Fruit fly (Drosophila melanogaster) whole organism, embryonic: ENCODE data around the gene GramD1B.

Source experiments
- CG10321 ChIP-seq: fragments of 200-800 bp; sonication (Bioruptor generic); IDR thresholded peaks from 2 replicates; pipeline ENCODE4 v1.3.6; 2022; ENCODE audit warnings: missing biosample characterization, missing genetic modification characterization
- CG12219 ChIP-seq: fragments of 200-800 bp; sonication (Bioruptor generic); optimal IDR thresholded peaks from 3 replicates; lab custom pipeline; 2018; ENCODE audit warnings: missing biosample characterization, mild to moderate bottlenecking, missing genetic modification characterization
- CG12769 ChIP-seq: fragments of 200-800 bp; sonication (Bioruptor generic); optimal IDR thresholded peaks from 2 replicates; lab custom pipeline; 2019; ENCODE audit warnings: missing biosample characterization, mild to moderate bottlenecking, missing genetic modification characterization, moderate library complexity
- CG12942 ChIP-seq: fragments of 200-800 bp; sonication (Bioruptor generic); optimal IDR thresholded peaks from 3 replicates; lab custom pipeline; 2016; ENCODE audit warnings: missing biosample characterization, missing genetic modification characterization
- CG14050 ChIP-seq: fragments of 200-800 bp; sonication (Bioruptor generic); IDR thresholded peaks from 3 replicates; pipeline ENCODE4 v1.3.6; 2022; ENCODE audit warnings: missing biosample characterization, missing genetic modification characterization
- CG15073 ChIP-seq: fragments of 200-800 bp; sonication (Bioruptor generic); optimal IDR thresholded peaks from 2 replicates; lab custom pipeline; 2016; ENCODE audit warnings: missing biosample characterization, missing genetic modification characterization
- CG15269 ChIP-seq: fragments of 200-800 bp; sonication (Bioruptor generic); optimal IDR thresholded peaks from 2 replicates; lab custom pipeline; 2018; ENCODE audit warnings: missing biosample characterization, mild to moderate bottlenecking, missing genetic modification characterization, moderate library complexity
- CG15514 ChIP-seq: fragments of 200-800 bp; sonication (Bioruptor generic); optimal IDR thresholded peaks from 3 replicates; lab custom pipeline; 2017; ENCODE audit warnings: missing biosample characterization, missing genetic modification characterization, mild to moderate bottlenecking, moderate library complexity, missing genetic modification reagents
- CG17186 ChIP-seq: fragments of 200-800 bp; sonication (Bioruptor generic); optimal IDR thresholded peaks from 3 replicates; lab custom pipeline; 2017; ENCODE audit warnings: missing biosample characterization, missing genetic modification reagents, missing genetic modification characterization
- CG2120 ChIP-seq: fragments of 200-800 bp; sonication (Bioruptor generic); optimal IDR thresholded peaks from 3 replicates; lab custom pipeline; 2016; ENCODE audit warnings: missing biosample characterization, missing genetic modification characterization
- CG2889 ChIP-seq: fragments of 200-800 bp; sonication (Bioruptor generic); IDR thresholded peaks from 3 replicates; pipeline ENCODE4 v1.3.6; 2022; ENCODE audit warnings: missing biosample characterization, missing genetic modification characterization
- CG31224 ChIP-seq: fragments of 200-800 bp; sonication (Bioruptor generic); IDR thresholded peaks from 2 replicates; pipeline ENCODE4 v1.3.6; 2022; ENCODE audit warnings: missing biosample characterization, missing genetic modification characterization
- CG31365 ChIP-seq: fragments of 200-800 bp; sonication (Bioruptor generic); optimal IDR thresholded peaks from 2 replicates; lab custom pipeline; 2018; ENCODE audit warnings: missing biosample characterization, mild to moderate bottlenecking, missing genetic modification characterization
- CG31388 ChIP-seq: fragments of 200-800 bp; sonication (Bioruptor generic); optimal IDR thresholded peaks from 2 replicates; lab custom pipeline; 2016; ENCODE audit warnings: missing biosample characterization, missing genetic modification characterization
- CG32532 ChIP-seq: fragments of 200-800 bp; sonication (Bioruptor generic); IDR thresholded peaks from 2 replicates; pipeline ENCODE4 v1.3.6; 2022; ENCODE audit warnings: missing biosample characterization, missing genetic modification characterization
- CG33557 ChIP-seq: fragments of 200-800 bp; sonication (Bioruptor generic); optimal IDR thresholded peaks from 2 replicates; lab custom pipeline; 2019; ENCODE audit warnings: missing biosample characterization, mild to moderate bottlenecking, missing genetic modification characterization, moderate library complexity
- CG4282 ChIP-seq: fragments of 200-800 bp; sonication (Bioruptor generic); optimal IDR thresholded peaks from 2 replicates; lab custom pipeline; 2016; ENCODE audit warnings: missing biosample characterization, missing genetic modification characterization
- CG4617 ChIP-seq: fragments of 200-800 bp; sonication (Bioruptor generic); optimal IDR thresholded peaks from 3 replicates; lab custom pipeline; 2016; ENCODE audit warnings: missing biosample characterization, missing genetic modification characterization, borderline replicate concordance
- CG4707 ChIP-seq: fragments of 200-800 bp; sonication (Bioruptor generic); optimal IDR thresholded peaks from 2 replicates; lab custom pipeline; 2018; ENCODE audit warnings: missing biosample characterization, mild to moderate bottlenecking, missing genetic modification characterization, moderate library complexity
- CG5245 ChIP-seq: fragments of 200-800 bp; sonication (Bioruptor generic); optimal IDR thresholded peaks from 3 replicates; lab custom pipeline; 2016; ENCODE audit warnings: missing biosample characterization, missing genetic modification characterization
- CG8089 ChIP-seq: fragments of 200-800 bp; sonication (Bioruptor generic); optimal IDR thresholded peaks from 3 replicates; lab custom pipeline; 2016; ENCODE audit warnings: missing biosample characterization, missing genetic modification characterization
- CG8388 ChIP-seq: fragments of 200-800 bp; sonication (Bioruptor generic); optimal IDR thresholded peaks from 2 replicates; lab custom pipeline; 2019; ENCODE audit warnings: missing biosample characterization, mild to moderate bottlenecking, missing genetic modification characterization, moderate library complexity
- CG8944 ChIP-seq: fragments of 200-800 bp; sonication (Bioruptor generic); optimal IDR thresholded peaks from 3 replicates; lab custom pipeline; 2016; ENCODE audit warnings: missing biosample characterization, missing genetic modification characterization
- Dip2 ChIP-seq: fragments of 200-800 bp; sonication (Bioruptor generic); IDR thresholded peaks from 2 replicates; pipeline ENCODE4 v1.3.6; 2022; ENCODE audit warnings: missing biosample characterization, missing genetic modification characterization
- Eip74EF ChIP-seq, 2 experiments: fragments of 200-800 bp in 1 of 2; fragments of >200 bp in 1 of 2; sonication (Bioruptor generic) in 1 of 2; optimal IDR thresholded peaks; 2 replicates each; lab custom pipeline; 2017 to 2019; ENCODE audit warnings: missing biosample characterization in 2 of 2, missing genetic modification characterization in 2 of 2, mild to moderate bottlenecking in 1 of 2, moderate library complexity in 1 of 2
- Fer1 ChIP-seq: fragments of 200-800 bp; sonication (Bioruptor generic); optimal IDR thresholded peaks from 2 replicates; lab custom pipeline; 2017; ENCODE audit warnings: missing biosample characterization, mild to moderate bottlenecking, missing genetic modification characterization
- GATAe ChIP-seq: fragments of 200-800 bp; sonication (Bioruptor generic); conservative IDR thresholded peaks from 2 replicates; pipeline ENCODE4 v1.3.6; 2022; ENCODE audit warnings: missing biosample characterization, missing genetic modification characterization
- Gsc ChIP-seq: fragments of 200-800 bp; sonication (Bioruptor generic); IDR thresholded peaks from 2 replicates; pipeline ENCODE4 v1.3.6; 2022; ENCODE audit warnings: missing biosample characterization, missing genetic modification characterization
- HmgZ ChIP-seq: fragments of 200-800 bp; sonication (Bioruptor generic); optimal IDR thresholded peaks from 2 replicates; lab custom pipeline; 2018; ENCODE audit warnings: missing biosample characterization, mild to moderate bottlenecking, missing genetic modification characterization
- Hmx ChIP-seq: fragments of 200-800 bp; sonication (Bioruptor generic); optimal IDR thresholded peaks from 2 replicates; lab custom pipeline; 2016; ENCODE audit warnings: missing biosample characterization, missing genetic modification characterization
- Side ChIP-seq: fragments of 200-800 bp; sonication (Bioruptor generic); optimal IDR thresholded peaks from 2 replicates; lab custom pipeline; 2016; ENCODE audit warnings: missing biosample characterization, missing genetic modification characterization
- Trl ChIP-seq, 3 experiments: fragments of >200 bp in 2 of 3; fragments of 200-800 bp in 1 of 3; sonication (Bioruptor generic) in 1 of 3; optimal IDR thresholded peaks; 2 replicates in 1 of 3; 3 replicates in 2 of 3; lab custom pipeline; 2016 to 2017; ENCODE audit warnings: missing biosample characterization in 1 of 3, missing genetic modification characterization in 1 of 3
- aop ChIP-seq: fragments of 200-800 bp; sonication (Bioruptor generic); IDR thresholded peaks from 2 replicates; pipeline ENCODE4 v1.3.6; 2022; ENCODE audit warnings: missing biosample characterization, missing genetic modification characterization
- dan ChIP-seq: fragments of 200-800 bp; sonication (Bioruptor generic); IDR thresholded peaks from 2 replicates; pipeline ENCODE4 v1.3.6; 2022; ENCODE audit warnings: missing biosample characterization, missing genetic modification characterization
- esg ChIP-seq: fragments of 200-800 bp; sonication (Bioruptor generic); conservative IDR thresholded peaks from 2 replicates; pipeline ENCODE4 v1.3.6; 2022; ENCODE audit warnings: missing biosample characterization, missing genetic modification characterization
- eve ChIP-seq, 2 experiments: fragments of >200 bp; optimal IDR thresholded peaks; 2 replicates each; lab custom pipeline; 2017; ENCODE audit warnings: missing biosample characterization in 2 of 2, missing genetic modification characterization in 2 of 2
- exex ChIP-seq: fragments of 200-800 bp; sonication (Bioruptor generic); optimal IDR thresholded peaks from 4 replicates; lab custom pipeline; 2018; ENCODE audit warnings: missing biosample characterization, mild to moderate bottlenecking, missing genetic modification characterization, moderate library complexity
- grau ChIP-seq: fragments of 200-800 bp; optimal IDR thresholded peaks from 3 replicates; lab custom pipeline; 2019; ENCODE audit warnings: missing biosample characterization, mild to moderate bottlenecking, missing genetic modification characterization, moderate library complexity
- gsb-n ChIP-seq: fragments of 200-800 bp; sonication (Bioruptor generic); optimal IDR thresholded peaks from 3 replicates; lab custom pipeline; 2018; ENCODE audit warnings: missing biosample characterization, mild to moderate bottlenecking, missing genetic modification characterization
- ham ChIP-seq: fragments of 200-800 bp; sonication (Bioruptor generic); IDR thresholded peaks from 2 replicates; pipeline ENCODE4 v1.3.6; 2022; ENCODE audit warnings: missing biosample characterization, missing genetic modification characterization
- ind ChIP-seq: fragments of 200-800 bp; sonication (Bioruptor generic); optimal IDR thresholded peaks from 3 replicates; lab custom pipeline; 2016; ENCODE audit warnings: missing biosample characterization, missing genetic modification characterization
- lbe ChIP-seq: fragments of 200-800 bp; sonication (Bioruptor generic); optimal IDR thresholded peaks from 2 replicates; lab custom pipeline; 2016; ENCODE audit warnings: missing biosample characterization, mild to moderate bottlenecking, missing genetic modification characterization
- mirr ChIP-seq: fragments of 200-800 bp; sonication (Bioruptor generic); optimal IDR thresholded peaks from 3 replicates; lab custom pipeline; 2018; ENCODE audit warnings: missing biosample characterization, mild to moderate bottlenecking, missing genetic modification characterization
- nau ChIP-seq: fragments of 200-800 bp; sonication (Bioruptor generic); optimal IDR thresholded peaks from 3 replicates; lab custom pipeline; 2017; ENCODE audit warnings: missing biosample characterization, mild to moderate bottlenecking, missing genetic modification characterization, missing genetic modification reagents
- org-1 ChIP-seq: fragments of 200-800 bp; sonication (Bioruptor generic); optimal IDR thresholded peaks from 2 replicates; lab custom pipeline; 2017; ENCODE audit warnings: missing biosample characterization, missing genetic modification characterization
- pros ChIP-seq: fragments of 200-800 bp; sonication (Bioruptor generic); optimal IDR thresholded peaks from 3 replicates; lab custom pipeline; 2019; ENCODE audit warnings: missing biosample characterization, mild to moderate bottlenecking, missing genetic modification characterization, moderate library complexity
- sr ChIP-seq: fragments of 200-800 bp; sonication (Bioruptor generic); IDR thresholded peaks from 3 replicates; pipeline ENCODE4 v1.3.6; 2022; ENCODE audit warnings: missing biosample characterization, missing genetic modification characterization
- stwl ChIP-seq: fragments of 200-800 bp; sonication (Bioruptor generic); optimal IDR thresholded peaks from 3 replicates; lab custom pipeline; 2018; ENCODE audit warnings: missing biosample characterization, mild to moderate bottlenecking, missing genetic modification characterization, moderate library complexity
- tx ChIP-seq: fragments of 200-800 bp; sonication (Bioruptor generic); optimal IDR thresholded peaks from 2 replicates; lab custom pipeline; 2016; ENCODE audit warnings: missing biosample characterization, missing genetic modification characterization
- unpg ChIP-seq: fragments of 200-800 bp; sonication (Bioruptor generic); optimal IDR thresholded peaks from 3 replicates; lab custom pipeline; 2018; ENCODE audit warnings: missing biosample characterization, mild to moderate bottlenecking, missing genetic modification characterization, moderate library complexity
- zen ChIP-seq: fragments of 200-800 bp; sonication (Bioruptor generic); optimal IDR thresholded peaks from 3 replicates; lab custom pipeline; 2018; ENCODE audit warnings: missing biosample characterization, mild to moderate bottlenecking, missing genetic modification characterization, moderate library complexity

GramD1B gene

DNA sequence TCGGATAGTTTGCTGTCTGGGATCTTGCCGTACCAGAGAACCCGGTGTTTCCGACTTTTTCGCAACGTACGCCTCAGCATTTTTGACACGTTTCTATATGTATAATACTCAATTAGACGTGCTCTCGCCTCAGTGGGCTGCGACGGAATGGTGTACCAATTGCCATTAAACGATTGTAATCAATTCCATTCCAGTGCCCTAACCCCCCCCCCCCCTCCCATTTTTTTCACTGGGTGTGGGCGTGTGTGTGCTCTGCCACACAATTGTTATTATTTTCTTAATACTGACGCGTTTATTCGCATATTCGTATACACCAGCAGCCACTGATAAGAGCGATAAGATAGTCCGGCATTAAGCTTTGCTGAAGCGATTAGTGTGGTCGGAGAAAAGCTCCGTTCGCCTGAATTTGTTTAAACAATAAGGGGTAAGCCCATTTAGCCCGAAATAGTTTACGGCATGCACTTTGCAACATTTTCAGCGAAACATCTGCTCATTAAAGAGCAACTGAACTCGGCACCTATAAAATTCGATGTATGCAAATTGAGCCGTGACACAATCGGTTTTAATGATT lies 4.0 kb downstream of the GramD1B start (continued):
- no peak for TF ChIP-seq Gsc (GFP tag; lab: Robert Waterston, UW)
- TF ChIP-seq CG10321 (GFP tag; lab: Robert Waterston, UW), result no peak
- no peak for TF ChIP-seq tx (GFP tag; lab: Kevin White, UChicago)
- TF ChIP-seq mirr, result peak; percentile 84
- peak; percentile 92 for TF ChIP-seq GATAe (GFP tag; lab: Robert Waterston, UW)
- no peak for TF ChIP-seq CG2889 (GFP tag; lab: Robert Waterston, UW)
- TF ChIP-seq CG4707, result no peak
- no peak for TF ChIP-seq CG15073 (GFP tag; lab: Kevin White, UChicago)
- TF ChIP-seq eve (GFP tag; optimal IDR thresholded peaks at IDR 0.05; lab: Kevin White, UChicago), result no peak
- TF ChIP-seq dan (GFP tag; lab: Robert Waterston, UW), result no peak
- TF ChIP-seq lbe (GFP tag; lab: Kevin White, UChicago), result no peak
- TF ChIP-seq CG5245 (GFP tag; lab: Kevin White, UChicago), result no peak
- TF ChIP-seq CG31388 (GFP tag; lab: Kevin White, UChicago), result no peak
- TF ChIP-seq aop (GFP tag; lab: Robert Waterston, UW), result no peak
- TF ChIP-seq HmgZ (tag; lab: Kevin White, UChicago), result peak; percentile 40
- no peak for TF ChIP-seq grau
- TF ChIP-seq CG4617 (GFP tag; lab: Kevin White, UChicago), result no peak
- TF ChIP-seq sr (GFP tag; lab: Robert Waterston, UW), result no peak
- TF ChIP-seq ham (GFP tag; lab: Robert Waterston, UW), result no peak
- no peak for TF ChIP-seq Hmx (GFP tag; lab: Kevin White, UChicago)
- TF ChIP-seq Side (GFP tag; lab: Kevin White, UChicago), result no peak
- no peak for TF ChIP-seq gsb-n
- no peak for TF ChIP-seq CG12942 (GFP tag; lab: Kevin White, UChicago)
- TF ChIP-seq CG15269 (tag; lab: Kevin White, UChicago), result no peak
- no peak for TF ChIP-seq CG2120 (GFP tag; lab: Kevin White, UChicago)
- no peak for TF ChIP-seq org-1 (GFP tag; lab: Kevin White, UChicago)
- no peak for TF ChIP-seq unpg
- TF ChIP-seq CG17186 (GFP tag; lab: Kevin White, UChicago), result no peak
- no peak for TF ChIP-seq nau (GFP tag; lab: Kevin White, UChicago)
- no peak for TF ChIP-seq stwl (tag; lab: Kevin White, UChicago)
- TF ChIP-seq ind (GFP tag; lab: Kevin White, UChicago), result no peak
- TF ChIP-seq CG14050, result no peak
- TF ChIP-seq Eip74EF (GFP tag; optimal IDR thresholded peaks at IDR 0.05; lab: Kevin White, UChicago), result no peak
- TF ChIP-seq CG4282 (GFP tag; lab: Kevin White, UChicago), result no peak
- TF ChIP-seq CG8388 (GFP tag; lab: Kevin White, UChicago), result no peak
- TF ChIP-seq CG31365 (tag; lab: Kevin White, UChicago), result no peak
- no peak for TF ChIP-seq Trl (optimal IDR thresholded peaks at IDR 0.05; lab: Kevin White, UChicago)
- no peak for TF ChIP-seq Trl (GFP tag; optimal IDR thresholded peaks at IDR 0.05; lab: Kevin White, UChicago)
- TF ChIP-seq CG31224 (GFP tag; lab: Robert Waterston, UW), result no peak
- peak; percentile 4 for TF ChIP-seq Fer1
- TF ChIP-seq CG15514 (GFP tag; lab: Kevin White, UChicago), result no peak
- TF ChIP-seq CG12769 (tag; lab: Kevin White, UChicago), result no peak
- TF ChIP-seq CG8089 (GFP tag; lab: Kevin White, UChicago), result no peak
- TF ChIP-seq zen (tag; lab: Kevin White, UChicago), result no peak
- no peak for TF ChIP-seq CG12219 (GFP tag; lab: Kevin White, UChicago)
- no peak for TF ChIP-seq CG33557 (GFP tag; lab: Kevin White, UChicago)
- peak; percentile 97 for TF ChIP-seq exex
- TF ChIP-seq esg (GFP tag; lab: Robert Waterston, UW), result no peak
- no peak for TF ChIP-seq CG8944 (GFP tag; lab: Kevin White, UChicago)
- no peak for TF ChIP-seq Dip2 (GFP tag; lab: Robert Waterston, UW)
- peak; percentile 11; the same call in 1 of the 2 replicates for TF ChIP-seq CG32532 (GFP tag; lab: Robert Waterston, UW)
- TF ChIP-seq pros (GFP tag; lab: Kevin White, UChicago), result no peak
